Worm (Caenorhabditis elegans) whole organism, L1 larva: ENCODE results near the gene T04A8.13.

Experiments
- ceh-8 ChIP-seq: fragments of 200-800 bp; sonication (Bioruptor generic); optimal IDR thresholded peaks from 2 replicates; lab custom pipeline; 2018; ENCODE audit warnings: mild to moderate bottlenecking, missing genetic modification characterization, moderate library complexity, missing compliant biosample characterization
- fkh-10 ChIP-seq: sonication (generic microtip); optimal IDR thresholded peaks from 2 replicates; lab custom pipeline; 2017; ENCODE audit warnings: missing biosample characterization, missing genetic modification reagents, missing genetic modification characterization
- lin-13 ChIP-seq: fragments of 150-350 bp; optimal IDR thresholded peaks from 2 replicates; lab custom pipeline; 2014; ENCODE audit warnings: missing biosample characterization, missing genetic modification reagents, missing genetic modification characterization
- nhr-76 ChIP-seq: sonication (generic microtip); optimal IDR thresholded peaks from 2 replicates; lab custom pipeline; 2017; ENCODE audit warnings: missing biosample characterization, missing genetic modification characterization
- snpc-4 ChIP-seq: fragments of 150-350 bp; optimal IDR thresholded peaks from 2 replicates; lab custom pipeline; 2014; ENCODE audit warnings: missing biosample characterization, missing genetic modification characterization
- unc-62 ChIP-seq: fragments of 150-350 bp; optimal IDR thresholded peaks from 2 replicates; lab custom pipeline; 2014; ENCODE audit warnings: missing biosample characterization, missing genetic modification reagents, missing genetic modification characterization

DNA sequence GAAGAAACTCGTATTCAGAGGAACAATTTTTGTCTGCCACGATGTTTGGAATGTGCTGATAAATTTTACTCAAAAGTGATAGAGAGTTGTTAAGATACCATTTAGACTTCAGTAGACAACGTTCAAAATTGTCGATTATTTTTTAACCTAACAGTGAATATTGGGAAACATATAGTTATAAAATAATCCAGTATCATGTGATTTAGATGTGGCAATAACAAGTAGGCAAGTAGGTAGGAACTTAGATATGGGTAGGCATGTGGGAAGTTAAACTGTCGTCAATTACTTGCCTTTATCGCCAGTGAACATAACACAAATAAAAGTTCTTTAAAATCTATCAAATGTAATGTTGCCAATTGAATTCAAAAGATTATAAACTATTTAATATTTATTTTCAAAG is 35.3 kb upstream of the T04A8.13 start, which contains the start of gene T23F11.11:
- TF ChIP-seq fkh-10 (no peak), unc-62 (GFP tag; lab: Kevin White, UChicago) (no peak), lin-13 (GFP tag; lab: Kevin White, UChicago) (no peak), nhr-76 (tag; lab: Kevin White, UChicago) (no peak), ceh-8 (GFP tag; lab: Kevin White, UChicago) (no peak), snpc-4 (tag; lab: Kevin White, UChicago) (no peak)
